Fruit fly (Drosophila melanogaster): ENCODE measurements around the gene Gr94a.

Gr94a gene

dm6 chr3R:23043690-23044089, 7.8 kb upstream of the Gr94a start, which contains the start of gene CG13837:
Gene CG13837, plus strand, starts transcription at chr3R:23043990.
- TF ChIP-seq kni (GFP tag; optimal IDR thresholded peaks at IDR 0.05), result no peak
- no peak for TF ChIP-seq CG2199 (GFP tag; IDR thresholded peaks at IDR 0.05)
- TF ChIP-seq CG3065 (GFP tag; optimal IDR thresholded peaks at IDR 0.05), result peak; percentile 75

dm6 chr3R:23046529-23046943, 5.0 kb upstream of the Gr94a start:
- no peak for TF ChIP-seq HmgZ (tag; optimal IDR thresholded peaks at IDR 0.05)
- no peak for TF ChIP-seq NK7.1 (GFP tag; optimal IDR thresholded peaks at IDR 0.05)
- no peak for TF ChIP-seq CG12299 (tag; optimal IDR thresholded peaks at IDR 0.05)
- TF ChIP-seq Xbp1 (GFP tag; optimal IDR thresholded peaks at IDR 0.05), result peak; percentile 38
- no peak for TF ChIP-seq dmrt11E (tag; optimal IDR thresholded peaks at IDR 0.05)
- TF ChIP-seq lilli (GFP tag; optimal IDR thresholded peaks at IDR 0.05), result peak; percentile 68
- no peak for TF ChIP-seq Scr (GFP tag; IDR thresholded peaks at IDR 0.05; ENCODE audit: partially characterized antibody)
- TF ChIP-seq sc (optimal IDR thresholded peaks at IDR 0.05), result no peak
- no peak for TF ChIP-seq sc (GFP tag; optimal IDR thresholded peaks at IDR 0.05)
- peak; percentile 28; the same call in 1 of the 2 replicates for TF ChIP-seq Adf1 (GFP tag; IDR thresholded peaks at IDR 0.05)
- no peak for TF ChIP-seq onecut (GFP tag; IDR thresholded peaks at IDR 0.05)
- no peak for TF ChIP-seq CG13123 (GFP tag; optimal IDR thresholded peaks at IDR 0.05)
- peak; percentile 18 for TF ChIP-seq CG17568 (GFP tag; optimal IDR thresholded peaks at IDR 0.05)
- TF ChIP-seq CG4360 (GFP tag; IDR thresholded peaks at IDR 0.05), result no peak
- TF ChIP-seq pfk (GFP tag; optimal IDR thresholded peaks at IDR 0.05), result no peak
- TF ChIP-seq Atf-2 (GFP tag; optimal IDR thresholded peaks at IDR 0.05), result no peak
- TF ChIP-seq Stat92E (GFP tag; optimal IDR thresholded peaks at IDR 0.05), result no peak
- TF ChIP-seq CG18599 (GFP tag; optimal IDR thresholded peaks at IDR 0.05), result peak; percentile 45
- peak; percentile 44; the same call in 1 of the 2 replicates for TF ChIP-seq wdn (GFP tag; IDR thresholded peaks at IDR 0.05)
- no peak for TF ChIP-seq CG8478 (optimal IDR thresholded peaks at IDR 0.05)
- TF ChIP-seq odd (GFP tag; optimal IDR thresholded peaks at IDR 0.05), result no peak
- TF ChIP-seq shn (GFP tag; optimal IDR thresholded peaks at IDR 0.05), result peak; percentile 45
- TF ChIP-seq CG2120 (GFP tag; optimal IDR thresholded peaks at IDR 0.05), result peak; percentile 83
- no peak for TF ChIP-seq CG8924 (tag; optimal IDR thresholded peaks at IDR 0.05)
- TF ChIP-seq CG3163 (GFP tag; optimal IDR thresholded peaks at IDR 0.05), result no peak
- TF ChIP-seq jing (GFP tag; optimal IDR thresholded peaks at IDR 0.05), result no peak
- peak; percentile 24 for TF ChIP-seq CG18619 (GFP tag; optimal IDR thresholded peaks at IDR 0.05)
- TF ChIP-seq CG7987 (GFP tag; optimal IDR thresholded peaks at IDR 0.05), result no peak
- no peak for TF ChIP-seq CG12236 (GFP tag; optimal IDR thresholded peaks at IDR 0.05)
- no peak for TF ChIP-seq CG9876 (GFP tag; optimal IDR thresholded peaks at IDR 0.05)
- peak; percentile 8; the same call in 1 of the 3 replicates for TF ChIP-seq ken (GFP tag; IDR thresholded peaks at IDR 0.05)
- TF ChIP-seq peb (GFP tag; IDR thresholded peaks at IDR 0.05), result no peak
- TF ChIP-seq Nf-YC (tag; optimal IDR thresholded peaks at IDR 0.05), result no peak
- no peak for TF ChIP-seq CG34376 (GFP tag; optimal IDR thresholded peaks at IDR 0.05)
- no peak for TF ChIP-seq CG33557 (GFP tag; optimal IDR thresholded peaks at IDR 0.05)
- TF ChIP-seq NC2β (GFP tag; optimal IDR thresholded peaks at IDR 0.05), result peak; percentile 18
- no peak for TF ChIP-seq CG1832 (GFP tag; optimal IDR thresholded peaks at IDR 0.05)
- no peak for TF ChIP-seq dm (GFP tag; optimal IDR thresholded peaks at IDR 0.05)
- peak; percentile 32 for TF ChIP-seq dmrt99B (tag; optimal IDR thresholded peaks at IDR 0.05)
- peak; percentile 63 for TF ChIP-seq Atf6 (GFP tag; IDR thresholded peaks at IDR 0.05)
- TF ChIP-seq CG17359 (tag; optimal IDR thresholded peaks at IDR 0.05), result no peak
- TF ChIP-seq CG3281 (GFP tag; optimal IDR thresholded peaks at IDR 0.05), result peak; percentile 46
- TF ChIP-seq BEAF-32 (GFP tag; optimal IDR thresholded peaks at IDR 0.05), result no peak
- peak; percentile 5 for TF ChIP-seq Ssrp (tag; optimal IDR thresholded peaks at IDR 0.05)
- no peak for TF ChIP-seq cato (GFP tag; optimal IDR thresholded peaks at IDR 0.05; ENCODE audit: borderline replicate concordance)
- peak; percentile 54; the same call in 1 of the 2 replicates for TF ChIP-seq CG32772 (GFP tag; IDR thresholded peaks at IDR 0.05)

Data from whole organism, embryonic.